Worm (Caenorhabditis elegans): ENCODE data around the gene such-1.

ce11 chrIII:11487245-11487644, 36.3 kb downstream of the such-1 start, which contains the start of gene popl-5:
- TF ChIP-seq ama-1 (optimal IDR thresholded peaks at IDR 0.05) (no peak), hmg-4 (GFP tag; optimal IDR thresholded peaks at IDR 0.05) (no peak), aly-1 (tag; optimal IDR thresholded peaks at IDR 0.05) (no peak), flt-1 (GFP tag; IDR thresholded peaks at IDR 0.05) (no peak), tbx-37 (GFP tag; conservative IDR thresholded peaks at IDR 0.05) (no peak), B0310.2 (tag; optimal IDR thresholded peaks at IDR 0.05) (no peak), tra-4 (tag; optimal IDR thresholded peaks at IDR 0.05) (no peak), ceh-36 (tag; optimal IDR thresholded peaks at IDR 0.05) (no peak), ets-7 (tag; optimal IDR thresholded peaks at IDR 0.05) (no peak)
